Fruit fly (Drosophila melanogaster) whole organism, embryonic: ENCODE results near the gene Srp19.

Experiments
- Asciz ChIP-seq: fragments of 200-800 bp; sonication (Bioruptor generic); optimal IDR thresholded peaks from 2 replicates; lab custom pipeline; 2017; ENCODE audit warnings: missing biosample characterization, mild to moderate bottlenecking, missing genetic modification characterization, missing genetic modification reagents
- Atf6 ChIP-seq: fragments of 200-800 bp; sonication (Bioruptor generic); IDR thresholded peaks from 2 replicates; pipeline ENCODE4 v1.3.6; 2022; ENCODE audit warnings: missing biosample characterization, missing genetic modification characterization
- Awh ChIP-seq: fragments of 200-800 bp; sonication (Bioruptor generic); IDR thresholded peaks from 2 replicates; pipeline ENCODE4, ENCODE4 v1.3.6; 2022; ENCODE audit warnings: missing biosample characterization, missing genetic modification characterization
- B-H1 ChIP-seq: fragments of 200-800 bp; sonication (Bioruptor generic); IDR thresholded peaks from 3 replicates; pipeline ENCODE4 v1.3.6; 2022; ENCODE audit warnings: missing biosample characterization, missing genetic modification characterization
- CG11695 ChIP-seq: fragments of 200-800 bp; sonication (Bioruptor generic); IDR thresholded peaks from 3 replicates; pipeline ENCODE4 v1.3.6; 2022; ENCODE audit warnings: missing biosample characterization, missing genetic modification characterization
- CG12155 ChIP-seq: fragments of 200-800 bp; sonication (Bioruptor generic); optimal IDR thresholded peaks from 3 replicates; lab custom pipeline; 2016; ENCODE audit warnings: missing biosample characterization, missing genetic modification characterization
- CG30020 ChIP-seq: fragments of 200-800 bp; optimal IDR thresholded peaks from 2 replicates; lab custom pipeline; 2019; ENCODE audit warnings: missing biosample characterization, mild to moderate bottlenecking, missing genetic modification characterization, moderate library complexity
- CG31224 ChIP-seq: fragments of 200-800 bp; sonication (Bioruptor generic); IDR thresholded peaks from 2 replicates; pipeline ENCODE4 v1.3.6; 2022; ENCODE audit warnings: missing biosample characterization, missing genetic modification characterization
- CG3995 ChIP-seq: fragments of 200-800 bp; sonication (Bioruptor generic); optimal IDR thresholded peaks from 3 replicates; lab custom pipeline; 2016; ENCODE audit warnings: missing biosample characterization, missing genetic modification characterization
- CG4282 ChIP-seq: fragments of 200-800 bp; sonication (Bioruptor generic); optimal IDR thresholded peaks from 2 replicates; lab custom pipeline; 2016; ENCODE audit warnings: missing biosample characterization, missing genetic modification characterization
- CG4360 ChIP-seq: fragments of 200-800 bp; sonication (Bioruptor generic); IDR thresholded peaks from 2 replicates; pipeline ENCODE4 v1.3.6; 2022; ENCODE audit warnings: missing biosample characterization, missing genetic modification characterization
- CG9437 ChIP-seq: fragments of 200-800 bp; sonication (Bioruptor generic); optimal IDR thresholded peaks from 2 replicates; lab custom pipeline; 2018; ENCODE audit warnings: missing biosample characterization, mild to moderate bottlenecking, missing genetic modification characterization
- CG9609 ChIP-seq: fragments of 200-800 bp; sonication (Bioruptor generic); optimal IDR thresholded peaks from 3 replicates; lab custom pipeline; 2016; ENCODE audit warnings: missing biosample characterization, missing genetic modification characterization
- CG9727 ChIP-seq: fragments of 200-800 bp; sonication (Bioruptor generic); optimal IDR thresholded peaks from 3 replicates; lab custom pipeline; 2017; ENCODE audit warnings: missing biosample characterization, mild to moderate bottlenecking, missing genetic modification characterization
- CHES-1-like ChIP-seq: fragments of 200-800 bp; sonication (Bioruptor generic); optimal IDR thresholded peaks from 2 replicates; lab custom pipeline; 2016; ENCODE audit warnings: missing biosample characterization, missing genetic modification characterization
- D19A ChIP-seq: fragments of 200-800 bp; optimal IDR thresholded peaks from 3 replicates; lab custom pipeline; 2019; ENCODE audit warnings: missing biosample characterization, mild to moderate bottlenecking, missing genetic modification characterization, moderate library complexity
- Dbx ChIP-seq: fragments of 200-800 bp; sonication (Bioruptor generic); IDR thresholded peaks from 3 replicates; pipeline ENCODE4 v1.3.6; 2022; ENCODE audit warnings: missing biosample characterization, missing genetic modification characterization
- Dll ChIP-seq: fragments of 200-800 bp; sonication (Bioruptor generic); IDR thresholded peaks from 4 replicates; pipeline ENCODE4 v1.3.6; 2022; ENCODE audit warnings: missing biosample characterization, missing genetic modification characterization; ENCODE audit not compliant: partially characterized antibody
- Doc3 ChIP-seq: fragments of 200-800 bp; sonication (Bioruptor generic); IDR thresholded peaks from 3 replicates; pipeline ENCODE4 v1.3.6; 2022; ENCODE audit warnings: missing biosample characterization, missing genetic modification characterization; ENCODE audit not compliant: partially characterized antibody
- Dp ChIP-seq: fragments of 200-800 bp; sonication (Bioruptor generic); optimal IDR thresholded peaks from 2 replicates; lab custom pipeline; 2018; ENCODE audit warnings: missing biosample characterization, mild to moderate bottlenecking, missing genetic modification characterization, moderate library complexity
- Eip74EF ChIP-seq, 2 experiments: fragments of 200-800 bp in 1 of 2; fragments of >200 bp in 1 of 2; sonication (Bioruptor generic) in 1 of 2; optimal IDR thresholded peaks; 2 replicates each; lab custom pipeline; 2017 to 2019; ENCODE audit warnings: missing biosample characterization in 2 of 2, missing genetic modification characterization in 2 of 2, mild to moderate bottlenecking in 1 of 2, moderate library complexity in 1 of 2
- Fer1 ChIP-seq: fragments of 200-800 bp; sonication (Bioruptor generic); optimal IDR thresholded peaks from 2 replicates; lab custom pipeline; 2017; ENCODE audit warnings: missing biosample characterization, mild to moderate bottlenecking, missing genetic modification characterization
- Gsc ChIP-seq: fragments of 200-800 bp; sonication (Bioruptor generic); IDR thresholded peaks from 2 replicates; pipeline ENCODE4 v1.3.6; 2022; ENCODE audit warnings: missing biosample characterization, missing genetic modification characterization
- H15 ChIP-seq: fragments of 200-800 bp; sonication (Bioruptor generic); IDR thresholded peaks from 3 replicates; pipeline ENCODE4 v1.3.6; 2022; ENCODE audit warnings: missing biosample characterization, missing genetic modification characterization
- H2.0 ChIP-seq: fragments of 200-800 bp; sonication (Bioruptor generic); IDR thresholded peaks from 2 replicates; pipeline ENCODE4 v1.3.6; 2022; ENCODE audit warnings: missing biosample characterization, missing genetic modification characterization
- Hmr ChIP-seq: fragments of 200-800 bp; sonication (Bioruptor generic); optimal IDR thresholded peaks from 3 replicates; lab custom pipeline; 2017; ENCODE audit warnings: mild to moderate bottlenecking, missing biosample characterization, missing genetic modification reagents, missing genetic modification characterization
- Hr39 ChIP-seq: fragments of >200 bp; optimal IDR thresholded peaks from 2 replicates; lab custom pipeline; 2017
- Lhr ChIP-seq: fragments of 200-800 bp; sonication (Bioruptor generic); optimal IDR thresholded peaks from 3 replicates; lab custom pipeline; 2017; ENCODE audit warnings: mild to moderate bottlenecking, missing biosample characterization, missing genetic modification reagents, missing genetic modification characterization
- PHDP ChIP-seq: fragments of 200-800 bp; sonication (Bioruptor generic); optimal IDR thresholded peaks from 3 replicates; lab custom pipeline; 2018; ENCODE audit warnings: missing biosample characterization, mild to moderate bottlenecking, missing genetic modification characterization, moderate library complexity
- Rfx ChIP-seq: fragments of 200-800 bp; sonication (Bioruptor generic); IDR thresholded peaks from 2 replicates; pipeline ENCODE4 v1.3.6; 2022; ENCODE audit warnings: missing biosample characterization, missing genetic modification characterization
- Vsx1 ChIP-seq: fragments of 200-800 bp; sonication (Bioruptor generic); optimal IDR thresholded peaks from 2 replicates; lab custom pipeline; 2017; ENCODE audit warnings: missing biosample characterization, mild to moderate bottlenecking, missing genetic modification characterization, missing genetic modification reagents
- ac ChIP-seq: fragments of 200-800 bp; sonication (Bioruptor generic); optimal IDR thresholded peaks from 3 replicates; lab custom pipeline; 2017; ENCODE audit warnings: missing biosample characterization, mild to moderate bottlenecking, missing genetic modification characterization
- cad ChIP-seq: fragments of >200 bp; optimal IDR thresholded peaks from 2 replicates; lab custom pipeline; 2017; ENCODE audit warnings: missing biosample characterization, missing genetic modification characterization
- chm ChIP-seq: fragments of 200-800 bp; sonication (Bioruptor generic); IDR thresholded peaks from 2 replicates; pipeline ENCODE4 v1.3.6; 2022; ENCODE audit warnings: missing biosample characterization, missing genetic modification characterization
- crp ChIP-seq, 2 experiments: fragments of 200-800 bp; sonication (Bioruptor generic); optimal IDR thresholded peaks; 2 replicates in 1 of 2; 3 replicates in 1 of 2; lab custom pipeline; 2017; ENCODE audit warnings: missing biosample characterization in 2 of 2, missing genetic modification characterization in 2 of 2, mild to moderate bottlenecking in 1 of 2, moderate library complexity in 1 of 2
- cwo ChIP-seq: fragments of 200-800 bp; sonication (Bioruptor generic); optimal IDR thresholded peaks from 3 replicates; lab custom pipeline; 2017; ENCODE audit warnings: missing biosample characterization, missing genetic modification characterization, mild to moderate bottlenecking, moderate library complexity, missing genetic modification reagents
- ewg ChIP-seq: fragments of 200-800 bp; sonication (Bioruptor generic); optimal IDR thresholded peaks from 3 replicates; lab custom pipeline; 2017; ENCODE audit warnings: mild to moderate bottlenecking, missing biosample characterization, missing genetic modification reagents, missing genetic modification characterization
- fd102C ChIP-seq: fragments of 200-800 bp; sonication (Bioruptor generic); optimal IDR thresholded peaks from 2 replicates; lab custom pipeline; 2018; ENCODE audit warnings: missing biosample characterization, mild to moderate bottlenecking, missing genetic modification characterization, moderate library complexity
- gfzf ChIP-seq: fragments of 200-800 bp; sonication (Bioruptor generic); optimal IDR thresholded peaks from 2 replicates; lab custom pipeline; 2016; ENCODE audit warnings: missing biosample characterization, mild to moderate bottlenecking, missing genetic modification characterization, moderate library complexity
- hbn ChIP-seq: fragments of 200-800 bp; sonication (Bioruptor generic); IDR thresholded peaks from 2 replicates; pipeline ENCODE4 v1.3.6; 2022; ENCODE audit warnings: missing biosample characterization, missing genetic modification characterization; ENCODE audit not compliant: partially characterized antibody
- lov ChIP-seq, 2 experiments: fragments of 200-800 bp in 1 of 2; fragments of >200 bp in 1 of 2; sonication (Bioruptor generic) in 1 of 2; IDR thresholded peaks in 1 of 2; optimal IDR thresholded peaks in 1 of 2; 2 replicates in 1 of 2; 3 replicates in 1 of 2; pipeline versions ENCODE4 v1.3.6 to Lab custom; 2017 to 2022; ENCODE audit warnings: missing biosample characterization in 1 of 2, missing genetic modification characterization in 1 of 2
- nom ChIP-seq: fragments of 200-800 bp; sonication (Bioruptor generic); optimal IDR thresholded peaks from 2 replicates; lab custom pipeline; 2017; ENCODE audit warnings: missing biosample characterization, missing genetic modification characterization, mild to moderate bottlenecking, moderate library complexity, missing genetic modification reagents
- otp ChIP-seq: fragments of 200-800 bp; sonication (Bioruptor generic); IDR thresholded peaks from 3 replicates; pipeline ENCODE4, ENCODE4 v1.3.6; 2022; ENCODE audit warnings: missing biosample characterization, missing genetic modification characterization
- phol ChIP-seq: fragments of 200-800 bp; sonication (Bioruptor generic); optimal IDR thresholded peaks from 3 replicates; lab custom pipeline; 2018; ENCODE audit warnings: missing biosample characterization, mild to moderate bottlenecking, missing genetic modification characterization, moderate library complexity
- sd ChIP-seq: fragments of 200-800 bp; sonication (Bioruptor generic); optimal IDR thresholded peaks from 3 replicates; lab custom pipeline; 2018; ENCODE audit warnings: missing biosample characterization, mild to moderate bottlenecking, missing genetic modification characterization, moderate library complexity
- toy ChIP-seq: fragments of 200-800 bp; sonication (Bioruptor generic); IDR thresholded peaks from 2 replicates; pipeline ENCODE4 v1.3.6; 2022; ENCODE audit warnings: missing biosample characterization, missing genetic modification characterization
- tup ChIP-seq: fragments of 200-800 bp; sonication (Bioruptor generic); optimal IDR thresholded peaks from 2 replicates; lab custom pipeline; 2016; ENCODE audit warnings: missing biosample characterization, mild to moderate bottlenecking, missing genetic modification characterization, moderate library complexity
- twi ChIP-seq: fragments of 200-800 bp; optimal IDR thresholded peaks from 2 replicates; lab custom pipeline; 2019; ENCODE audit warnings: missing biosample characterization, mild to moderate bottlenecking, missing genetic modification characterization, moderate library complexity
- vfl ChIP-seq: fragments of 200-800 bp; sonication (Bioruptor generic); optimal IDR thresholded peaks from 2 replicates; lab custom pipeline; 2016; ENCODE audit warnings: missing biosample characterization, missing genetic modification characterization

Srp19 gene

DNA sequence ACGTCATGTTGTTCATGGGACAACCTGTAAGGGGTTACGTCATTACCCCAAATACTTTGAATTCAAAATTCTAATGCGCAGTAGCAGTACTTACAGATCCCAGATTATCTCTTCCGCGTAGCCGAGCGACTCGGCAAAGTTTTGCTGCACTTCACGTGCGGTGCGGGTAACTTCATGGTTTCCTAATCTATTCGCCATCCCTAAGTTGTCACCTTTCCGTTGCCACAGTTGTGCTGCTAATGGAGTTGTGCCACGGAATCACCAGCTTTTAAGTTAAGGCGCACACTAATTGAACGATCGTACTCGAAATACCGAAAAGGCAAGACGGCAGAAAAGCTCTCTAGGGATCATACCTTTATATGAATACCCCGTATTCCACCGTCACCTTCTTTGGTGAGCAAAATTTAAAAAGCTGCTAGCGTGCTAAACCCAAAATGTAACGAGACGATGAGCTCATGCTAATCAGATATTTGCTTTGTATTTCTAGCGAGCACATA, 12.0 kb upstream of the Srp19 start, which contains the start of gene pst (continued):
- TF ChIP-seq CG3995 (GFP tag; lab: Kevin White, UChicago) (no peak), H15 (GFP tag; lab: Robert Waterston, UW) (0 out of 3 replicates have a peak, but pooled peaks have one; percentile 44), cwo (GFP tag; lab: Kevin White, UChicago) (peak; percentile 44), CG31224 (GFP tag; lab: Robert Waterston, UW) (no peak), Lhr (GFP tag; lab: Kevin White, UChicago) (no peak), sd (tag; lab: Kevin White, UChicago) (peak; percentile 44), CHES-1-like (peak; percentile 20), Rfx (GFP tag; lab: Robert Waterston, UW) (peak; percentile 27; the same call in 1 of the 2 replicates), nom (peak; percentile 43), otp (GFP tag; lab: Robert Waterston, UW) (peak; percentile 39; the same call in 1 of the 3 replicates), vfl (no peak), CG4282 (GFP tag; lab: Kevin White, UChicago) (peak; percentile 29), Eip74EF (GFP tag; optimal IDR thresholded peaks at IDR 0.05; lab: Kevin White, UChicago) (peak in 1 of 2 experiments; percentile 68), CG9437 (no peak), cad (GFP tag; lab: Kevin White, UChicago) (no peak), ewg (no peak), CG30020 (no peak), Vsx1 (GFP tag; lab: Kevin White, UChicago) (peak; percentile 64), Dp (GFP tag; lab: Kevin White, UChicago) (peak; percentile 44), Hmr (GFP tag; lab: Kevin White, UChicago) (peak; percentile 60), CG9609 (GFP tag; lab: Kevin White, UChicago) (no peak), Hr39 (lab: Kevin White, UChicago) (no peak), toy (GFP tag; lab: Robert Waterston, UW) (no peak), chm (GFP tag; lab: Robert Waterston, UW) (peak; percentile 81), Awh (GFP tag; lab: Robert Waterston, UW) (0 out of 2 replicates have a peak, but pooled peaks have one; percentile 8), B-H1 (GFP tag; lab: Robert Waterston, UW) (no peak), CG11695 (GFP tag; lab: Robert Waterston, UW) (0 out of 3 replicates have a peak, but pooled peaks have one; percentile 29), Asciz (GFP tag; lab: Kevin White, UChicago) (peak; percentile 21), phol (tag; lab: Kevin White, UChicago) (no peak), CG4360 (GFP tag; lab: Robert Waterston, UW) (no peak), fd102C (GFP tag; lab: Kevin White, UChicago) (no peak), ac (no peak), CG9727 (peak; percentile 29), lov (optimal IDR thresholded peaks at IDR 0.05; lab: Kevin White, UChicago) (no peak), lov (GFP tag; IDR thresholded peaks at IDR 0.05; lab: Robert Waterston, UW) (no peak; the same call in 2 of the 3 replicates), Fer1 (GFP tag; lab: Kevin White, UChicago) (peak; percentile 24), PHDP (tag; lab: Kevin White, UChicago) (peak; percentile 40), Dbx (GFP tag; lab: Robert Waterston, UW) (peak; percentile 14; the same call in 2 of the 3 replicates), tup (GFP tag; lab: Kevin White, UChicago) (no peak), D19A (tag; lab: Kevin White, UChicago) (peak; percentile 14), Gsc (no peak), Atf6 (GFP tag; lab: Robert Waterston, UW) (peak; percentile 66), twi (no peak), CG12155 (peak; percentile 96), Doc3 (GFP tag; lab: Robert Waterston, UW) (no peak), H2.0 (GFP tag; lab: Robert Waterston, UW) (0 out of 2 replicates have a peak, but pooled peaks have one; percentile 25), Dll (GFP tag; lab: Robert Waterston, UW) (no peak), crp (GFP tag; optimal IDR thresholded peaks at IDR 0.05; lab: Kevin White, UChicago) (no peak), hbn (GFP tag; lab: Robert Waterston, UW) (no peak), gfzf (GFP tag; lab: Kevin White, UChicago) (peak; percentile 70)
